Worm (Caenorhabditis elegans) whole organism, L3 larva: Measurements from ENCODE around the gene lido-10.

Source experiments
- R02D3.7 ChIP-seq: fragments of 150-350 bp; optimal IDR thresholded peaks from 2 replicates; lab custom pipeline; 2014; ENCODE audit warnings: missing biosample characterization, missing genetic modification characterization
- aly-2 ChIP-seq: fragments of 150-350 bp; optimal IDR thresholded peaks from 2 replicates; lab custom pipeline; 2014; ENCODE audit warnings: missing biosample characterization, missing genetic modification characterization
- ama-1 ChIP-seq: fragments of 150-350 bp; optimal IDR thresholded peaks from 2 replicates; lab custom pipeline; 2018
- ceh-28 ChIP-seq: fragments of 150-350 bp; optimal IDR thresholded peaks from 2 replicates; lab custom pipeline; 2014; ENCODE audit warnings: missing biosample characterization, missing genetic modification reagents, missing genetic modification characterization
- ceh-9 ChIP-seq: sonication (generic microtip); optimal IDR thresholded peaks from 2 replicates; lab custom pipeline; 2018; ENCODE audit warnings: missing biosample characterization, missing genetic modification characterization
- egl-27 ChIP-seq: sonication (generic microtip); optimal IDR thresholded peaks from 4 replicates; lab custom pipeline; 2017; ENCODE audit warnings: missing biosample characterization, missing genetic modification reagents, missing genetic modification characterization
- egl-5 ChIP-seq: fragments of 150-350 bp; optimal IDR thresholded peaks from 2 replicates; lab custom pipeline; 2017; ENCODE audit warnings: missing biosample characterization, missing genetic modification reagents, missing genetic modification characterization, inconsistent platforms
- elt-2 ChIP-seq: sonication (generic microtip); optimal IDR thresholded peaks from 2 replicates; lab custom pipeline; 2016; ENCODE audit warnings: missing genetic modification reagents, mild to moderate bottlenecking, missing genetic modification characterization, missing compliant biosample characterization
- elt-3 ChIP-seq, 3 experiments: fragments of 150-350 bp in 1 of 3; sonication (generic microtip) in 2 of 3; optimal IDR thresholded peaks; 2 replicates in 2 of 3; 4 replicates in 1 of 3; lab custom pipeline; 2014 to 2017; ENCODE audit warnings: missing biosample characterization in 3 of 3, missing genetic modification characterization in 3 of 3
- eor-1 ChIP-seq, 2 experiments: fragments of 150-350 bp; optimal IDR thresholded peaks; 2 replicates each; lab custom pipeline; 2014 to 2018; ENCODE audit warnings: missing biosample characterization in 2 of 2, missing genetic modification characterization in 2 of 2
- fkh-10 ChIP-seq: sonication (generic microtip); optimal IDR thresholded peaks from 2 replicates; lab custom pipeline; 2017; ENCODE audit warnings: missing biosample characterization, missing genetic modification reagents, missing genetic modification characterization
- fos-1 ChIP-seq: fragments of 150-350 bp; optimal IDR thresholded peaks from 2 replicates; lab custom pipeline; 2014; ENCODE audit warnings: missing biosample characterization, missing genetic modification characterization
- hmg-11 ChIP-seq: sonication (generic microtip); optimal IDR thresholded peaks from 2 replicates; lab custom pipeline; 2016; ENCODE audit warnings: missing genetic modification characterization, missing compliant biosample characterization
- lin-15B ChIP-seq: fragments of 150-350 bp; optimal IDR thresholded peaks from 2 replicates; lab custom pipeline; 2014; ENCODE audit warnings: missing biosample characterization, missing genetic modification characterization
- lin-39 ChIP-seq: fragments of 150-350 bp; optimal IDR thresholded peaks from 2 replicates; lab custom pipeline; 2018; ENCODE audit warnings: missing biosample characterization, missing genetic modification reagents, missing genetic modification characterization
- lsy-12 ChIP-seq: sonication (generic microtip); optimal IDR thresholded peaks from 2 replicates; lab custom pipeline; 2016; ENCODE audit warnings: mild to moderate bottlenecking, missing genetic modification characterization, missing compliant biosample characterization
- mdl-1 ChIP-seq: fragments of 150-350 bp; optimal IDR thresholded peaks from 2 replicates; lab custom pipeline; 2014; ENCODE audit warnings: missing biosample characterization, missing genetic modification characterization
- nfya-1 ChIP-seq: sonication (generic microtip); optimal IDR thresholded peaks from 2 replicates; lab custom pipeline; 2017; ENCODE audit warnings: missing genetic modification characterization, mild to moderate bottlenecking, missing compliant biosample characterization, antibody characterized with exemption, moderate library complexity; ENCODE audit not compliant: insufficient read depth
- nhr-11 ChIP-seq: fragments of 150-350 bp; optimal IDR thresholded peaks from 2 replicates; lab custom pipeline; 2014; ENCODE audit warnings: missing biosample characterization, missing genetic modification characterization
- nhr-12 ChIP-seq: fragments of 150-350 bp; optimal IDR thresholded peaks from 2 replicates; lab custom pipeline; 2014; ENCODE audit warnings: missing biosample characterization, missing genetic modification characterization
- nhr-23 ChIP-seq: fragments of 150-350 bp; optimal IDR thresholded peaks from 2 replicates; lab custom pipeline; 2014; ENCODE audit warnings: missing biosample characterization, missing genetic modification reagents, missing genetic modification characterization
- nhr-237 ChIP-seq: fragments of 150-350 bp; optimal IDR thresholded peaks from 2 replicates; lab custom pipeline; 2014; ENCODE audit warnings: missing biosample characterization, missing genetic modification characterization
- nhr-25 ChIP-seq: sonication (generic microtip); optimal IDR thresholded peaks from 2 replicates; lab custom pipeline; 2017; ENCODE audit warnings: missing biosample characterization, missing genetic modification characterization
- nhr-43 ChIP-seq: sonication (generic microtip); optimal IDR thresholded peaks from 2 replicates; lab custom pipeline; 2016; ENCODE audit warnings: mild to moderate bottlenecking, missing genetic modification characterization, missing compliant biosample characterization; ENCODE audit not compliant: poor library complexity, severe bottlenecking
- nhr-67 ChIP-seq: fragments of 150-350 bp; optimal IDR thresholded peaks from 2 replicates; lab custom pipeline; 2014; ENCODE audit warnings: missing biosample characterization, missing genetic modification characterization
- nhr-76 ChIP-seq: fragments of 150-350 bp; sonication (generic microtip); optimal IDR thresholded peaks from 5 replicates; lab custom pipeline; 2014; ENCODE audit warnings: missing biosample characterization, missing genetic modification characterization
- nhr-77 ChIP-seq: fragments of 150-350 bp; optimal IDR thresholded peaks from 2 replicates; lab custom pipeline; 2014; ENCODE audit warnings: missing biosample characterization, missing genetic modification characterization
- sea-2 ChIP-seq: fragments of 150-350 bp; sonication (generic microtip); optimal IDR thresholded peaks from 4 replicates; lab custom pipeline; 2014; ENCODE audit warnings: missing biosample characterization, missing genetic modification reagents, missing genetic modification characterization
- snpc-4 ChIP-seq: fragments of 150-350 bp; optimal IDR thresholded peaks from 2 replicates; lab custom pipeline; 2014; ENCODE audit warnings: missing biosample characterization, missing genetic modification characterization
- unc-39 ChIP-seq: sonication (generic microtip); optimal IDR thresholded peaks from 4 replicates; lab custom pipeline; 2017; ENCODE audit warnings: missing biosample characterization, missing genetic modification characterization
- unc-62 ChIP-seq: fragments of 150-350 bp; sonication (generic microtip); optimal IDR thresholded peaks from 4 replicates; lab custom pipeline; 2014; ENCODE audit warnings: missing biosample characterization, missing genetic modification reagents, missing genetic modification characterization
- ztf-11 ChIP-seq: fragments of 150-350 bp; optimal IDR thresholded peaks from 2 replicates; lab custom pipeline; 2014; ENCODE audit warnings: missing biosample characterization, missing genetic modification characterization

Gene lido-10

ce11 chrII:3038453-3038909 is 36.2 kb downstream of the lido-10 start, which contains the start of the genes B0454.26 and B0454.5:
Gene B0454.26, minus strand, starts transcription at chrII:3038553.
Gene B0454.5, plus strand, starts transcription at chrII:3038859.
- TF ChIP-seq nhr-76 (tag; lab: Kevin White, UChicago) (no peak), lin-15B (tag; lab: Kevin White, UChicago) (no peak), fos-1 (tag; lab: Kevin White, UChicago) (no peak), nhr-237 (tag; lab: Kevin White, UChicago) (no peak), sea-2 (GFP tag; lab: Kevin White, UChicago) (no peak), elt-3 (tag; optimal IDR thresholded peaks at IDR 0.05; lab: Kevin White, UChicago) (no peak)

ce11 chrII:3043358-3043757 is 41.0 kb downstream of the lido-10 start, which contains the start of gene B0454.8:
Gene B0454.8, minus strand, starts transcription at chrII:3043458.
- TF ChIP-seq R02D3.7 (tag; lab: Kevin White, UChicago) (no peak), lsy-12 (tag; lab: Kevin White, UChicago) (no peak), eor-1 (tag; optimal IDR thresholded peaks at IDR 0.05; lab: Kevin White, UChicago) (no peak), snpc-4 (tag; lab: Kevin White, UChicago) (no peak), nfya-1 (tag; lab: Kevin White, UChicago) (no peak), unc-39 (tag; lab: Kevin White, UChicago) (no peak), lin-39 (tag; lab: Kevin White, UChicago) (no peak), ceh-9 (tag; lab: Kevin White, UChicago) (no peak), sea-2 (GFP tag; lab: Kevin White, UChicago) (no peak), nhr-237 (tag; lab: Kevin White, UChicago) (no peak), aly-2 (tag; lab: Kevin White, UChicago) (no peak), nhr-77 (no peak), nhr-25 (tag; lab: Kevin White, UChicago) (no peak), ztf-11 (no peak), nhr-11 (tag; lab: Kevin White, UChicago) (no peak), egl-5 (tag; lab: Kevin White, UChicago) (no peak), nhr-43 (tag; lab: Kevin White, UChicago) (no peak), egl-27 (tag; lab: Kevin White, UChicago) (no peak), elt-2 (tag; lab: Kevin White, UChicago) (no peak)
- TF ChIP-seq, all 47 proteins: peak for 0

ce11 chrII:3044023-3044422 is 41.7 kb downstream of the lido-10 start, which contains the start of gene sri-29:
Gene sri-29, plus strand, starts transcription at chrII:3044323.
- TF ChIP-seq unc-62 (GFP tag; lab: Kevin White, UChicago): no peak
- TF ChIP-seq, all 47 proteins: peak for 0

ce11 chrII:3045422-3045821 is 43.1 kb downstream of the lido-10 start:
- no peak for TF ChIP-seq nfya-1 (tag; lab: Kevin White, UChicago)
- no peak for TF ChIP-seq fkh-10 (GFP tag; lab: Kevin White, UChicago)
- TF ChIP-seq, all 47 proteins: peak for 0

- no peak for TF ChIP-seq nhr-23
- no peak for TF ChIP-seq nhr-12 (tag; lab: Kevin White, UChicago)
- TF ChIP-seq eor-1 (tag; optimal IDR thresholded peaks at IDR 0.05; lab: Kevin White, UChicago): no peak
- TF ChIP-seq unc-39 (tag; lab: Kevin White, UChicago): no peak
- no peak for TF ChIP-seq ceh-28 (tag; lab: Kevin White, UChicago)
- TF ChIP-seq nhr-25 (tag; lab: Kevin White, UChicago): no peak
- TF ChIP-seq nhr-67: no peak
- no peak for TF ChIP-seq ama-1 (lab: Kevin White, UChicago)
- TF ChIP-seq nhr-76 (tag; lab: Kevin White, UChicago): no peak
- no peak for TF ChIP-seq mdl-1 (tag; lab: Kevin White, UChicago)
- TF ChIP-seq unc-62 (GFP tag; lab: Kevin White, UChicago): no peak
- no peak for TF ChIP-seq lin-39 (tag; lab: Kevin White, UChicago)
- TF ChIP-seq hmg-11: no peak
These were observed 43.6 kb downstream of the lido-10 start, which contains the start of gene sri-30 for ce11 chrII:3045875-3046274. Gene sri-30, plus strand, starts transcription at chrII:3046175.
